Worm (Caenorhabditis elegans) whole organism, L4 larva: ENCODE data around the gene srj-21.

Experiments
- F10B5.3 ChIP-seq: sonication (generic microtip); optimal IDR thresholded peaks from 2 replicates; lab custom pipeline; 2016; ENCODE audit warnings: mild to moderate bottlenecking, missing genetic modification characterization, missing compliant biosample characterization
- F37D6.2 ChIP-seq: sonication (generic microtip); optimal IDR thresholded peaks from 2 replicates; lab custom pipeline; 2016; ENCODE audit warnings: mild to moderate bottlenecking, missing genetic modification characterization, missing compliant biosample characterization
- F44E2.7 ChIP-seq: fragments of 200-800 bp; sonication (Bioruptor generic); IDR thresholded peaks from 2 replicates; pipeline ENCODE4 v2.1.2; 2022; ENCODE audit warnings: missing genetic modification characterization, missing compliant biosample characterization
- T20F7.1 ChIP-seq: fragments of 200-800 bp; sonication (Bioruptor generic); optimal IDR thresholded peaks from 2 replicates; lab custom pipeline; 2018; ENCODE audit warnings: mild to moderate bottlenecking, missing genetic modification characterization, missing compliant biosample characterization
- T26A8.4 ChIP-seq: fragments of 200-800 bp; sonication (Bioruptor generic); IDR thresholded peaks from 2 replicates; pipeline ENCODE4 v1.3.6; 2022; ENCODE audit warnings: missing genetic modification characterization, missing compliant biosample characterization
- ZK546.5 ChIP-seq, 2 experiments: sonication (generic microtip); optimal IDR thresholded peaks; 2 replicates each; lab custom pipeline; 2017; ENCODE audit warnings: missing biosample characterization in 2 of 2, missing genetic modification characterization in 2 of 2
- aha-1 ChIP-seq: fragments of 150-350 bp; peaks from one replicate; lab custom pipeline; 2014; ENCODE audit warnings: missing biosample characterization, missing genetic modification characterization
- aly-2 ChIP-seq: sonication (generic microtip); optimal IDR thresholded peaks from 2 replicates; lab custom pipeline; 2018; ENCODE audit warnings: missing biosample characterization, missing genetic modification characterization
- ama-1 ChIP-seq: fragments of 150-350 bp; optimal IDR thresholded peaks from 2 replicates; lab custom pipeline; 2014; ENCODE audit warnings: inconsistent platforms, mixed read lengths
- arid-1 ChIP-seq: fragments of 200-800 bp; sonication (Bioruptor generic); conservative IDR thresholded peaks from 2 replicates; pipeline ENCODE4 v1.3.6; 2022; ENCODE audit warnings: missing genetic modification reagents, missing genetic modification characterization, missing compliant biosample characterization
- ceh-32 ChIP-seq: sonication (generic microtip); optimal IDR thresholded peaks from 2 replicates; lab custom pipeline; 2016; ENCODE audit warnings: mild to moderate bottlenecking, missing genetic modification characterization, missing compliant biosample characterization; ENCODE audit not compliant: poor library complexity
- ceh-44 ChIP-seq: fragments of 200-800 bp; sonication (Bioruptor generic); IDR thresholded peaks from 2 replicates; pipeline ENCODE4 v1.3.6; 2022; ENCODE audit warnings: missing genetic modification reagents, missing genetic modification characterization, missing compliant biosample characterization
- ceh-82 ChIP-seq: sonication (generic microtip); optimal IDR thresholded peaks from 2 replicates; lab custom pipeline; 2017; ENCODE audit warnings: missing biosample characterization, missing genetic modification characterization
- ces-1 ChIP-seq: fragments of 150-350 bp; sonication (generic microtip); optimal IDR thresholded peaks from 4 replicates; lab custom pipeline; 2014; ENCODE audit warnings: missing biosample characterization, missing genetic modification reagents, missing genetic modification characterization
- ctbp-1 ChIP-seq: fragments of 200-800 bp; sonication (Bioruptor generic); IDR thresholded peaks from 2 replicates; pipeline ENCODE4 v1.3.6; 2022; ENCODE audit warnings: missing genetic modification reagents, missing genetic modification characterization, missing compliant biosample characterization
- daf-12 ChIP-seq: fragments of 150-350 bp; optimal IDR thresholded peaks from 2 replicates; lab custom pipeline; 2014; ENCODE audit warnings: missing biosample characterization, missing genetic modification reagents, missing genetic modification characterization
- daf-16 ChIP-seq, 3 experiments: sonication (generic microtip); optimal IDR thresholded peaks; 2 replicates each; lab custom pipeline; 2016 to 2017; ENCODE audit warnings: missing genetic modification characterization in 3 of 3, missing genetic modification reagents in 3 of 3, mild to moderate bottlenecking in 2 of 3, missing compliant biosample characterization in 2 of 3, missing biosample characterization in 1 of 3, moderate library complexity in 1 of 3
- dmd-6 ChIP-seq: fragments of 200-800 bp; sonication (Bioruptor generic); IDR thresholded peaks from 2 replicates; pipeline ENCODE4 v1.3.6; 2022; ENCODE audit warnings: missing genetic modification reagents, missing genetic modification characterization, missing compliant biosample characterization
- dpl-1 ChIP-seq: fragments of 150-350 bp; optimal IDR thresholded peaks from 2 replicates; lab custom pipeline; 2014; ENCODE audit warnings: missing biosample characterization, missing genetic modification reagents, missing genetic modification characterization
- hif-1 ChIP-seq, 2 experiments: sonication (generic microtip); optimal IDR thresholded peaks; 2 replicates each; lab custom pipeline; 2016 to 2017; ENCODE audit warnings: missing compliant biosample characterization in 2 of 2, missing genetic modification characterization in 2 of 2, missing genetic modification reagents in 2 of 2, missing genotype in 2 of 2, mild to moderate bottlenecking in 1 of 2
- hlh-11 ChIP-seq: fragments of 200-800 bp; sonication (Bioruptor generic); optimal IDR thresholded peaks from 2 replicates; lab custom pipeline; 2018; ENCODE audit warnings: mild to moderate bottlenecking, missing genetic modification characterization, missing compliant biosample characterization
- jun-1 ChIP-seq: fragments of 150-350 bp; optimal IDR thresholded peaks from 2 replicates; lab custom pipeline; 2014; ENCODE audit warnings: missing biosample characterization, missing genetic modification reagents, missing genetic modification characterization
- lim-7 ChIP-seq: fragments of 200-800 bp; sonication (Bioruptor generic); IDR thresholded peaks from 2 replicates; pipeline ENCODE4 v1.3.6; 2022; ENCODE audit warnings: missing genetic modification characterization, missing compliant biosample characterization
- lin-38 ChIP-seq: fragments of 200-800 bp; sonication (Bioruptor generic); IDR thresholded peaks from 2 replicates; pipeline ENCODE4 v1.3.6; 2022; ENCODE audit warnings: missing genetic modification reagents, missing genetic modification characterization, missing compliant biosample characterization
- lin-39 ChIP-seq: fragments of 150-350 bp; optimal IDR thresholded peaks from 2 replicates; lab custom pipeline; 2014; ENCODE audit warnings: missing biosample characterization, missing genetic modification reagents, missing genetic modification characterization
- lsy-2 ChIP-seq, 2 experiments: fragments of 150-350 bp in 1 of 2; sonication (generic microtip) in 1 of 2; optimal IDR thresholded peaks; 2 replicates each; lab custom pipeline; 2014 to 2017; ENCODE audit warnings: missing biosample characterization in 2 of 2, missing genetic modification characterization in 2 of 2
- mdl-1 ChIP-seq, 2 experiments: fragments of 150-350 bp in 1 of 2; sonication (generic microtip) in 1 of 2; optimal IDR thresholded peaks; 2 replicates each; lab custom pipeline; 2014 to 2017; ENCODE audit warnings: missing biosample characterization in 2 of 2, missing genetic modification characterization in 2 of 2
- mep-1 ChIP-seq: fragments of 150-350 bp; sonication (generic microtip); optimal IDR thresholded peaks from 3 replicates; lab custom pipeline; 2014; ENCODE audit warnings: missing biosample characterization, missing genetic modification characterization
- mxl-3 ChIP-seq: fragments of 200-800 bp; sonication (Bioruptor generic); optimal IDR thresholded peaks from 2 replicates; lab custom pipeline; 2018; ENCODE audit warnings: mild to moderate bottlenecking, missing genetic modification characterization, missing compliant biosample characterization
- nhr-102 ChIP-seq: sonication (generic microtip); optimal IDR thresholded peaks from 2 replicates; lab custom pipeline; 2016; ENCODE audit warnings: mild to moderate bottlenecking, missing genetic modification characterization, moderate library complexity, missing compliant biosample characterization
- nhr-11 ChIP-seq: fragments of 150-350 bp; optimal IDR thresholded peaks from 2 replicates; lab custom pipeline; 2014; ENCODE audit warnings: missing biosample characterization, missing genetic modification characterization
- nhr-25 ChIP-seq: sonication (generic microtip); optimal IDR thresholded peaks from 2 replicates; lab custom pipeline; 2017; ENCODE audit warnings: missing genetic modification characterization, mild to moderate bottlenecking, missing compliant biosample characterization, antibody characterized with exemption, moderate library complexity, borderline replicate concordance; ENCODE audit not compliant: insufficient read depth
- nhr-28 ChIP-seq: fragments of 150-350 bp; optimal IDR thresholded peaks from 2 replicates; lab custom pipeline; 2014; ENCODE audit warnings: missing biosample characterization, missing genetic modification characterization
- nhr-48 ChIP-seq: sonication (generic microtip); optimal IDR thresholded peaks from 2 replicates; lab custom pipeline; 2016; ENCODE audit warnings: mild to moderate bottlenecking, missing genetic modification characterization, missing compliant biosample characterization
- nhr-6 ChIP-seq: fragments of 150-350 bp; optimal IDR thresholded peaks from 2 replicates; lab custom pipeline; 2014; ENCODE audit warnings: missing biosample characterization, missing genetic modification characterization
- nhr-77 ChIP-seq: fragments of 150-350 bp; optimal IDR thresholded peaks from 2 replicates; lab custom pipeline; 2014; ENCODE audit warnings: missing biosample characterization, missing genetic modification characterization
- pha-4 ChIP-seq, 2 experiments: fragments of 150-350 bp in 1 of 2; fragments of 200-800 bp in 1 of 2; sonication (Bioruptor generic) in 1 of 2; IDR thresholded peaks in 1 of 2; optimal IDR thresholded peaks in 1 of 2; 2 replicates each; pipeline versions ENCODE4 v1.3.6 to Lab custom; 2014 to 2022; ENCODE audit warnings: missing genetic modification characterization in 2 of 2, missing genetic modification reagents in 2 of 2, missing biosample characterization in 1 of 2, missing compliant biosample characterization in 1 of 2
- php-3 ChIP-seq: fragments of 200-800 bp; sonication (Bioruptor generic); IDR thresholded peaks from 2 replicates; pipeline ENCODE4 v1.3.6; 2022; ENCODE audit warnings: missing genetic modification reagents, missing genetic modification characterization, missing compliant biosample characterization
- snpc-4 ChIP-seq: fragments of 150-350 bp; optimal IDR thresholded peaks from 2 replicates; lab custom pipeline; 2014; ENCODE audit warnings: missing biosample characterization, missing genetic modification characterization
- unc-62 ChIP-seq, 3 experiments: fragments of 150-350 bp in 1 of 3; sonication (generic microtip); optimal IDR thresholded peaks in 2 of 3; peaks in 1 of 3; 1 replicate in 1 of 3; 2 replicates in 2 of 3; lab custom pipeline; 2014 to 2017; ENCODE audit warnings: missing biosample characterization in 3 of 3, missing genetic modification characterization in 3 of 3, missing genetic modification reagents in 3 of 3, missing genotype in 1 of 3
- zfp-2 ChIP-seq: sonication (generic microtip); optimal IDR thresholded peaks from 2 replicates; lab custom pipeline; 2016; ENCODE audit warnings: mild to moderate bottlenecking, missing genetic modification characterization, missing compliant biosample characterization
- zip-11 ChIP-seq: fragments of 200-800 bp; sonication (Bioruptor generic); IDR thresholded peaks from 2 replicates; pipeline ENCODE4 v1.3.6; 2022; ENCODE audit warnings: missing genetic modification characterization, missing compliant biosample characterization
- zip-2 ChIP-seq: fragments of 150-350 bp; optimal IDR thresholded peaks from 2 replicates; lab custom pipeline; 2014; ENCODE audit warnings: missing biosample characterization, missing genetic modification characterization
- ztf-11 ChIP-seq: fragments of 150-350 bp; optimal IDR thresholded peaks from 2 replicates; lab custom pipeline; 2014; ENCODE audit warnings: missing biosample characterization, missing genetic modification characterization
- ztf-7 ChIP-seq: fragments of 150-350 bp; optimal IDR thresholded peaks from 2 replicates; lab custom pipeline; 2014; ENCODE audit warnings: missing biosample characterization, missing genetic modification characterization

Gene srj-21

DNA sequence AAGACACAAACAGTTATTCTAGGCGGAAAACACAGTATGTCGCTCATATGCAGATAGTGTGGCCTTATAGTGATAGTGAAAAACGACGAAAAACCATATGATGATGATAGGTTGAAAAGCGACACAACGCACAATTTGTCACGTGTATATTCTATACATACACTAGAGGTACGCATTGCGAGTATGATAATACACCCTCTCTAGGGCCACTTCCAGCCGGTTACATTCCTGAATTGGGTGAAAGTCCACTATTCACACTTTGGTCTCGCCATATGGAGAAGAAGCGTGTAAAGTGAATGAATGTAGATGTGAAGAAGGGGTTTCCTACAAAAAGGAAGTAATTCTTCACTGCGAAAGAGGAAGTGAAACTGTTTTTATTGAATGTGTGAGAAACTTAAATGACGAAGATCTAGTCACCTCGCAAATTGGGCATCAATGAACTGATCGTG is 15.7 kb upstream of the srj-21 start (continued):
- TF ChIP-seq lin-38 (GFP tag; lab: Robert Waterston, UW) (no peak), arid-1 (GFP tag; lab: Robert Waterston, UW) (no peak), nhr-11 (tag; lab: Kevin White, UChicago) (no peak), lsy-2 (tag; optimal IDR thresholded peaks at IDR 0.05; lab: Kevin White, UChicago) (peak in 1 of 2 experiments; percentile 47), F44E2.7 (GFP tag; lab: Robert Waterston, UW) (no peak), lim-7 (no peak), dmd-6 (GFP tag; lab: Robert Waterston, UW) (peak; percentile 87), F10B5.3 (tag; lab: Kevin White, UChicago) (no peak), T20F7.1 (GFP tag; lab: Kevin White, UChicago) (peak; percentile 2), aly-2 (tag; lab: Kevin White, UChicago) (no peak), zip-11 (no peak), ztf-7 (no peak), jun-1 (no peak), nhr-77 (peak; percentile 14), ZK546.5 (tag; optimal IDR thresholded peaks at IDR 0.05; lab: Kevin White, UChicago) (no peak), daf-12 (tag; lab: Kevin White, UChicago) (no peak), zfp-2 (tag; lab: Kevin White, UChicago) (no peak), ztf-11 (no peak), nhr-102 (tag; lab: Kevin White, UChicago) (peak; percentile 39), ces-1 (no peak), snpc-4 (tag; lab: Kevin White, UChicago) (no peak), nhr-25 (tag; lab: Kevin White, UChicago) (no peak), nhr-6 (no peak), hlh-11 (tag; lab: Kevin White, UChicago) (peak; percentile 85), ctbp-1 (GFP tag; lab: Robert Waterston, UW) (no peak), ceh-44 (GFP tag; lab: Robert Waterston, UW) (no peak), F37D6.2 (tag; lab: Kevin White, UChicago) (no peak), dpl-1 (GFP tag; lab: Kevin White, UChicago) (no peak), ceh-82 (tag; lab: Kevin White, UChicago) (no peak), lin-39 (tag; lab: Kevin White, UChicago) (no peak), mxl-3 (GFP tag; lab: Kevin White, UChicago) (peak; percentile 75)

DNA sequence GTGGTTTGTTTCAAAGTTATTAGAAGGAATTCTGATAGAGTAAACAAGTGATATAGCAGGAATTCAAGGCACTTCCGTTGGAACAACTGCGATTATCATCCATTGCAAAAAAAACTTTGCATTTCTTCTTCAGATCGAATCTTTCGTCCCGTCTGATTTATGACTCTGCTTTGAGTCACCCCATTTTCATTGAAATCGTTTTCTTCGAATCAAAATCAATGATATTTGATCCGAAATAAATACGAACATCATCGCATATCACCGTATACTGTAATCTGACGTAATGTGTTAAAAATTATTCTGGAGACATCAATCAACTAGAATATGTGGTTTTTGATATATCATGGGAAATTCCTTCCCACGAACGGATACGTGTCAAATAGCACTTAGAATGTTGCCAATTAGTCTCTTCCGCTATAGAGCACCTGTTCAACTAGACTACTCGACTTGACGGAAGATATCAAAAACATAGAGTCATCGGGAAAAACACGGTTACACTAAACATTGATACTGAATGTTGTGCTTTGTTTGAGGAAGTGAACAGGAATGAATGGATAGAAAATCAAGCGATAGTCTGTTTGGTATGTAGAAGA is 14.2 kb upstream of the srj-21 start:
- no peak for TF ChIP-seq T26A8.4 (GFP tag; lab: Robert Waterston, UW)
- TF ChIP-seq nhr-28 (tag; lab: Kevin White, UChicago): peak; percentile 87
- TF ChIP-seq ama-1 (lab: Kevin White, UChicago): no peak
- peak in 1 of 2 experiments; percentile 45 for TF ChIP-seq daf-16 (GFP tag; optimal IDR thresholded peaks at IDR 0.05; lab: Kevin White, UChicago)
- TF ChIP-seq daf-16 (tag; optimal IDR thresholded peaks at IDR 0.05; lab: Kevin White, UChicago): no peak
- no peak for TF ChIP-seq ceh-32
- peak in 1 of 2 experiments; percentile 1 for TF ChIP-seq mdl-1 (tag; optimal IDR thresholded peaks at IDR 0.05; lab: Kevin White, UChicago)
- peak; percentile 89 for TF ChIP-seq nhr-11 (tag; lab: Kevin White, UChicago)
- peak in 1 of 2 experiments; percentile 56 for TF ChIP-seq hif-1 (tag; optimal IDR thresholded peaks at IDR 0.05; lab: Kevin White, UChicago)
- peak in 1 of 2 experiments; percentile 1 for TF ChIP-seq lsy-2 (tag; optimal IDR thresholded peaks at IDR 0.05; lab: Kevin White, UChicago)
- no peak for TF ChIP-seq php-3
- TF ChIP-seq zip-2: no peak
- TF ChIP-seq nhr-77: no peak
- peak; percentile 59 for TF ChIP-seq aha-1 (tag; lab: Kevin White, UChicago)
- TF ChIP-seq mep-1: no peak
- TF ChIP-seq hlh-11 (tag; lab: Kevin White, UChicago): peak; percentile 5
- TF ChIP-seq pha-4 (GFP tag; IDR thresholded peaks at IDR 0.05; lab: Robert Waterston, UW): no peak
- TF ChIP-seq pha-4 (tag; optimal IDR thresholded peaks at IDR 0.05; lab: Kevin White, UChicago): no peak
- TF ChIP-seq unc-62 (GFP tag; optimal IDR thresholded peaks at IDR 0.05 in 1 of 2; lab: Kevin White, UChicago): peak in 1 of 2 experiments; percentile 88
- no peak for TF ChIP-seq unc-62 (tag; optimal IDR thresholded peaks at IDR 0.05; lab: Kevin White, UChicago)
- no peak for TF ChIP-seq nhr-48
